Worm (Caenorhabditis elegans) whole organism, late embryonic: Measurements from ENCODE around the gene C26B9.2.

Source experiments
- K09A11.1 ChIP-seq: sonication (generic microtip); optimal IDR thresholded peaks from 2 replicates; lab custom pipeline; 2017; ENCODE audit warnings: antibody characterized with exemption, mild to moderate bottlenecking, missing genetic modification characterization, missing compliant biosample characterization; ENCODE audit not compliant: insufficient read depth
- Y22D7AL.16 ChIP-seq: sonication (generic microtip); optimal IDR thresholded peaks from 2 replicates; lab custom pipeline; 2016; ENCODE audit warnings: missing genetic modification characterization, missing compliant biosample characterization
- ceh-14 ChIP-seq: sonication (generic microtip); optimal IDR thresholded peaks from 2 replicates; lab custom pipeline; 2016; ENCODE audit warnings: missing genotype, missing genetic modification characterization, missing compliant biosample characterization
- ceh-18 ChIP-seq: sonication (generic microtip); optimal IDR thresholded peaks from 2 replicates; lab custom pipeline; 2016; ENCODE audit warnings: missing genetic modification characterization, missing compliant biosample characterization
- ceh-19 ChIP-seq: fragments of 200-800 bp; sonication (Bioruptor generic); optimal IDR thresholded peaks from 2 replicates; lab custom pipeline; 2018; ENCODE audit warnings: mild to moderate bottlenecking, missing genetic modification characterization, missing compliant biosample characterization
- ceh-2 ChIP-seq: sonication (generic microtip); optimal IDR thresholded peaks from 2 replicates; lab custom pipeline; 2016; ENCODE audit warnings: missing genotype, missing genetic modification characterization, missing compliant biosample characterization
- ceh-22 ChIP-seq: sonication (generic microtip); optimal IDR thresholded peaks from 2 replicates; lab custom pipeline; 2017; ENCODE audit warnings: missing biosample characterization, missing genetic modification characterization
- ceh-30 ChIP-seq: fragments of 150-350 bp; optimal IDR thresholded peaks from 2 replicates; lab custom pipeline; 2014; ENCODE audit warnings: missing biosample characterization, missing genetic modification characterization
- ceh-9 ChIP-seq: sonication (generic microtip); optimal IDR thresholded peaks from 2 replicates; lab custom pipeline; 2016; ENCODE audit warnings: mild to moderate bottlenecking, missing genetic modification characterization, inconsistent platforms, missing compliant biosample characterization
- che-1 ChIP-seq: sonication (generic microtip); optimal IDR thresholded peaks from 2 replicates; lab custom pipeline; 2016; ENCODE audit warnings: mild to moderate bottlenecking, missing genetic modification characterization, missing compliant biosample characterization
- elt-2 ChIP-seq: sonication (generic microtip); optimal IDR thresholded peaks from 2 replicates; lab custom pipeline; 2016; ENCODE audit warnings: missing genetic modification reagents, missing genetic modification characterization, missing compliant biosample characterization
- elt-4 ChIP-seq: sonication (generic microtip); optimal IDR thresholded peaks from 2 replicates; lab custom pipeline; 2016; ENCODE audit warnings: missing genetic modification characterization, missing compliant biosample characterization
- ets-4 ChIP-seq: sonication (generic microtip); optimal IDR thresholded peaks from 2 replicates; lab custom pipeline; 2016; ENCODE audit warnings: missing genetic modification characterization, missing compliant biosample characterization
- eyg-1 ChIP-seq: sonication (generic microtip); optimal IDR thresholded peaks from 2 replicates; lab custom pipeline; 2016; ENCODE audit warnings: missing genotype, missing genetic modification characterization, missing compliant biosample characterization
- hlh-30 ChIP-seq: sonication (generic microtip); optimal IDR thresholded peaks from 2 replicates; lab custom pipeline; 2017; ENCODE audit warnings: antibody characterized with exemption, missing genetic modification characterization, missing compliant biosample characterization; ENCODE audit not compliant: insufficient read depth
- hlh-6 ChIP-seq: sonication (generic microtip); optimal IDR thresholded peaks from 2 replicates; lab custom pipeline; 2016; ENCODE audit warnings: missing genotype, missing genetic modification characterization, missing compliant biosample characterization
- hlh-8 ChIP-seq: sonication (generic microtip); optimal IDR thresholded peaks from 2 replicates; lab custom pipeline; 2016; ENCODE audit warnings: missing genotype, missing genetic modification characterization, missing compliant biosample characterization
- lim-6 ChIP-seq: sonication (generic microtip); optimal IDR thresholded peaks from 2 replicates; lab custom pipeline; 2016; ENCODE audit warnings: missing genetic modification characterization, missing compliant biosample characterization
- pag-3 ChIP-seq: sonication (generic microtip); optimal IDR thresholded peaks from 2 replicates; lab custom pipeline; 2016; ENCODE audit warnings: missing compliant biosample characterization, missing genetic modification characterization, borderline replicate concordance
- pha-2 ChIP-seq: sonication (generic microtip); optimal IDR thresholded peaks from 2 replicates; lab custom pipeline; 2017; ENCODE audit warnings: mild to moderate bottlenecking, missing genetic modification characterization, missing compliant biosample characterization
- pha-4 ChIP-seq: fragments of 150-350 bp; optimal IDR thresholded peaks from 2 replicates; lab custom pipeline; 2018; ENCODE audit warnings: missing biosample characterization, missing genetic modification reagents, missing genetic modification characterization
- pros-1 ChIP-seq: fragments of 150-350 bp; optimal IDR thresholded peaks from 2 replicates; lab custom pipeline; 2014; ENCODE audit warnings: missing biosample characterization, missing genetic modification reagents, missing genetic modification characterization
- ref-2 ChIP-seq: sonication (generic microtip); optimal IDR thresholded peaks from 2 replicates; lab custom pipeline; 2016; ENCODE audit warnings: missing genetic modification characterization, missing compliant biosample characterization
- rnt-1 ChIP-seq: sonication (generic microtip); optimal IDR thresholded peaks from 2 replicates; lab custom pipeline; 2016; ENCODE audit warnings: missing genetic modification characterization, missing compliant biosample characterization
- sdc-2 ChIP-seq: sonication (generic microtip); optimal IDR thresholded peaks from 2 replicates; lab custom pipeline; 2016; ENCODE audit warnings: missing genotype, missing genetic modification characterization, missing compliant biosample characterization
- syd-9 ChIP-seq: sonication (generic microtip); optimal IDR thresholded peaks from 2 replicates; lab custom pipeline; 2016; ENCODE audit warnings: mild to moderate bottlenecking, missing genetic modification characterization, moderate library complexity, missing compliant biosample characterization
- tbx-2 ChIP-seq: sonication (generic microtip); optimal IDR thresholded peaks from 2 replicates; lab custom pipeline; 2016; ENCODE audit warnings: missing genetic modification characterization, missing compliant biosample characterization
- unc-42 ChIP-seq: sonication (generic microtip); optimal IDR thresholded peaks from 2 replicates; lab custom pipeline; 2016; ENCODE audit warnings: missing genotype, missing genetic modification characterization, missing compliant biosample characterization
- unc-86 ChIP-seq: sonication (generic microtip); optimal IDR thresholded peaks from 2 replicates; lab custom pipeline; 2016; ENCODE audit warnings: missing genetic modification characterization, missing compliant biosample characterization
- ztf-16 ChIP-seq: sonication (generic microtip); optimal IDR thresholded peaks from 2 replicates; lab custom pipeline; 2017; ENCODE audit warnings: missing genetic modification characterization, missing compliant biosample characterization

C26B9.2 gene

ce11 chrX:5337959-5338358 is 2.0 kb upstream of the C26B9.2 start, which contains the start of gene C26B9.3:
TSS of gene C26B9.3 (plus strand) at chrX:5338301.
- no peak for TF ChIP-seq ceh-14 (tag; lab: Kevin White, UChicago)
- TF ChIP-seq rnt-1 (tag; lab: Kevin White, UChicago), result peak; percentile 11
- no peak for TF ChIP-seq ceh-30 (tag; lab: Kevin White, UChicago)
- no peak for TF ChIP-seq pha-4 (tag; lab: Kevin White, UChicago)
- peak; percentile 37 for TF ChIP-seq ref-2
- TF ChIP-seq, all 69 proteins: peak for 2

- TF ChIP-seq sdc-2 (tag; lab: Kevin White, UChicago), result no peak
Measured at ce11 chrX:5339357-5339756, 632 bp upstream of the C26B9.2 start.

- TF ChIP-seq K09A11.1 (tag; lab: Kevin White, UChicago) (no peak), hlh-8 (tag; lab: Kevin White, UChicago) (no peak), hlh-6 (tag; lab: Kevin White, UChicago) (no peak), elt-2 (tag; lab: Kevin White, UChicago) (no peak), elt-4 (tag; lab: Kevin White, UChicago) (no peak), pag-3 (tag; lab: Kevin White, UChicago) (no peak), ceh-2 (tag; lab: Kevin White, UChicago) (no peak), pros-1 (tag; lab: Kevin White, UChicago) (no peak)
Measured at ce11 chrX:5342007-5342406, 2.0 kb downstream of the C26B9.2 start, which contains the start of gene C26B9.7. TSS of gene C26B9.7 (plus strand) at chrX:5342307.

- no peak for TF ChIP-seq ceh-9 (tag; lab: Kevin White, UChicago)
- TF ChIP-seq hlh-30 (tag; lab: Kevin White, UChicago), result no peak
- TF ChIP-seq unc-86 (tag; lab: Kevin White, UChicago), result no peak
- no peak for TF ChIP-seq lim-6 (tag; lab: Kevin White, UChicago)
- TF ChIP-seq pha-2, result no peak
- TF ChIP-seq ceh-14 (tag; lab: Kevin White, UChicago), result no peak
- no peak for TF ChIP-seq tbx-2 (tag; lab: Kevin White, UChicago)
- TF ChIP-seq Y22D7AL.16 (tag; lab: Kevin White, UChicago), result no peak
- TF ChIP-seq ceh-2 (tag; lab: Kevin White, UChicago), result no peak
- no peak for TF ChIP-seq syd-9 (tag; lab: Kevin White, UChicago)
- TF ChIP-seq ets-4, result no peak
- TF ChIP-seq eyg-1 (tag; lab: Kevin White, UChicago), result no peak
- no peak for TF ChIP-seq ceh-22 (tag; lab: Kevin White, UChicago)
- no peak for TF ChIP-seq unc-42 (tag; lab: Kevin White, UChicago)
- TF ChIP-seq ceh-30 (tag; lab: Kevin White, UChicago), result no peak
- TF ChIP-seq ztf-16 (tag; lab: Kevin White, UChicago), result no peak
- TF ChIP-seq ceh-18 (tag; lab: Kevin White, UChicago), result no peak
Measured at ce11 chrX:5344287-5344686, 4.3 kb downstream of the C26B9.2 start, which contains the start of gene C26B9.1. TSS of gene C26B9.1 (plus strand) at chrX:5344587.

- no peak for TF ChIP-seq che-1 (tag; lab: Kevin White, UChicago)
Measured at ce11 chrX:5346303-5346702, 6.3 kb downstream of the C26B9.2 start.

ce11 chrX:5347856-5348255 is 7.9 kb downstream of the C26B9.2 start:
- no peak for TF ChIP-seq ets-4
- no peak for TF ChIP-seq sdc-2 (tag; lab: Kevin White, UChicago)
- no peak for TF ChIP-seq ceh-19 (GFP tag; lab: Kevin White, UChicago)
